Fruit fly (Drosophila melanogaster) whole organism, embryonic: Measurements from ENCODE around the gene ana1.

Source experiments
- Atf3 ChIP-seq: fragments of 200-800 bp; sonication (Bioruptor generic); optimal IDR thresholded peaks from 3 replicates; lab custom pipeline; 2016; ENCODE audit warnings: missing biosample characterization, missing genetic modification characterization
- B-H1 ChIP-seq: fragments of 200-800 bp; sonication (Bioruptor generic); IDR thresholded peaks from 3 replicates; pipeline ENCODE4 v1.3.6; 2022; ENCODE audit warnings: missing biosample characterization, missing genetic modification characterization
- CG10979 ChIP-seq: fragments of 200-800 bp; sonication (Bioruptor generic); optimal IDR thresholded peaks from 2 replicates; lab custom pipeline; 2018; ENCODE audit warnings: missing biosample characterization, mild to moderate bottlenecking, missing genetic modification characterization, moderate library complexity
- CG12219 ChIP-seq: fragments of 200-800 bp; sonication (Bioruptor generic); optimal IDR thresholded peaks from 3 replicates; lab custom pipeline; 2018; ENCODE audit warnings: missing biosample characterization, mild to moderate bottlenecking, missing genetic modification characterization
- CG12299 ChIP-seq: fragments of 200-800 bp; sonication (Bioruptor generic); optimal IDR thresholded peaks from 2 replicates; lab custom pipeline; 2018; ENCODE audit warnings: missing biosample characterization, mild to moderate bottlenecking, missing genetic modification characterization
- CG13775 ChIP-seq: fragments of 200-800 bp; sonication (Bioruptor generic); optimal IDR thresholded peaks from 3 replicates; lab custom pipeline; 2017; ENCODE audit warnings: missing biosample characterization, mild to moderate bottlenecking, missing genetic modification characterization
- CG1602 ChIP-seq: fragments of 200-800 bp; sonication (Bioruptor generic); optimal IDR thresholded peaks from 3 replicates; lab custom pipeline; 2016; ENCODE audit warnings: missing biosample characterization, missing genetic modification characterization
- CG2875 ChIP-seq: fragments of 200-800 bp; sonication (Bioruptor generic); optimal IDR thresholded peaks from 2 replicates; lab custom pipeline; 2017; ENCODE audit warnings: missing biosample characterization, mild to moderate bottlenecking, missing genetic modification characterization, missing genetic modification reagents
- CG31388 ChIP-seq: fragments of 200-800 bp; sonication (Bioruptor generic); optimal IDR thresholded peaks from 2 replicates; lab custom pipeline; 2016; ENCODE audit warnings: missing biosample characterization, missing genetic modification characterization
- CG4282 ChIP-seq: fragments of 200-800 bp; sonication (Bioruptor generic); optimal IDR thresholded peaks from 2 replicates; lab custom pipeline; 2016; ENCODE audit warnings: missing biosample characterization, missing genetic modification characterization
- CG4360 ChIP-seq: fragments of 200-800 bp; sonication (Bioruptor generic); IDR thresholded peaks from 2 replicates; pipeline ENCODE4 v1.3.6; 2022; ENCODE audit warnings: missing biosample characterization, missing genetic modification characterization
- CG4730 ChIP-seq: fragments of 200-800 bp; sonication (Bioruptor generic); IDR thresholded peaks from 2 replicates; pipeline ENCODE4 v1.3.6; 2022; ENCODE audit warnings: missing biosample characterization, missing genetic modification characterization
- CG7372 ChIP-seq: fragments of 200-800 bp; sonication (Bioruptor generic); IDR thresholded peaks from 2 replicates; pipeline ENCODE4 v1.3.6; 2022; ENCODE audit warnings: missing biosample characterization, missing genetic modification characterization
- CG8089 ChIP-seq: fragments of 200-800 bp; sonication (Bioruptor generic); optimal IDR thresholded peaks from 3 replicates; lab custom pipeline; 2016; ENCODE audit warnings: missing biosample characterization, missing genetic modification characterization
- CG8359 ChIP-seq: fragments of 200-800 bp; sonication (Bioruptor generic); optimal IDR thresholded peaks from 2 replicates; lab custom pipeline; 2017; ENCODE audit warnings: missing biosample characterization, mild to moderate bottlenecking, missing genetic modification characterization, borderline replicate concordance
- CG8944 ChIP-seq: fragments of 200-800 bp; sonication (Bioruptor generic); optimal IDR thresholded peaks from 3 replicates; lab custom pipeline; 2016; ENCODE audit warnings: missing biosample characterization, missing genetic modification characterization
- CG9727 ChIP-seq: fragments of 200-800 bp; sonication (Bioruptor generic); optimal IDR thresholded peaks from 3 replicates; lab custom pipeline; 2017; ENCODE audit warnings: missing biosample characterization, mild to moderate bottlenecking, missing genetic modification characterization
- CoRest ChIP-seq: fragments of 200-800 bp; sonication (Bioruptor generic); optimal IDR thresholded peaks from 3 replicates; lab custom pipeline; 2018; ENCODE audit warnings: missing biosample characterization, mild to moderate bottlenecking, missing genetic modification characterization, moderate library complexity
- Dbx ChIP-seq: fragments of 200-800 bp; sonication (Bioruptor generic); IDR thresholded peaks from 3 replicates; pipeline ENCODE4 v1.3.6; 2022; ENCODE audit warnings: missing biosample characterization, missing genetic modification characterization
- E2f2 ChIP-seq: fragments of 200-800 bp; sonication (Bioruptor generic); IDR thresholded peaks from 2 replicates; pipeline ENCODE4 v1.3.6; 2022; ENCODE audit warnings: missing biosample characterization, missing genetic modification characterization
- Ets65A ChIP-seq: fragments of 200-800 bp; sonication (Bioruptor generic); peaks from one replicate; lab custom pipeline; 2016; ENCODE audit warnings: missing biosample characterization, missing genetic modification characterization
- Fer2 ChIP-seq: fragments of 200-800 bp; sonication (Bioruptor generic); optimal IDR thresholded peaks from 2 replicates; lab custom pipeline; 2018; ENCODE audit warnings: missing biosample characterization, mild to moderate bottlenecking, missing genetic modification characterization, moderate library complexity
- Fer3 ChIP-seq: fragments of 200-800 bp; sonication (Bioruptor generic); optimal IDR thresholded peaks from 2 replicates; lab custom pipeline; 2018; ENCODE audit warnings: missing biosample characterization, mild to moderate bottlenecking, missing genetic modification characterization, moderate library complexity
- GATAe ChIP-seq: fragments of 200-800 bp; sonication (Bioruptor generic); conservative IDR thresholded peaks from 2 replicates; pipeline ENCODE4 v1.3.6; 2022; ENCODE audit warnings: missing biosample characterization, missing genetic modification characterization
- Gsc ChIP-seq: fragments of 200-800 bp; sonication (Bioruptor generic); IDR thresholded peaks from 2 replicates; pipeline ENCODE4 v1.3.6; 2022; ENCODE audit warnings: missing biosample characterization, missing genetic modification characterization
- HLH4C ChIP-seq: fragments of 200-800 bp; sonication (Bioruptor generic); IDR thresholded peaks from 3 replicates; pipeline ENCODE4 v1.3.6; 2022; ENCODE audit warnings: missing biosample characterization, missing genetic modification characterization; ENCODE audit not compliant: partially characterized antibody
- HLH54F ChIP-seq: fragments of 200-800 bp; sonication (Bioruptor generic); optimal IDR thresholded peaks from 3 replicates; lab custom pipeline; 2016; ENCODE audit warnings: missing biosample characterization, missing genetic modification characterization
- Hr3 ChIP-seq: fragments of 200-800 bp; sonication (Bioruptor generic); optimal IDR thresholded peaks from 3 replicates; lab custom pipeline; 2016; ENCODE audit warnings: missing biosample characterization, missing genetic modification characterization
- Jarid2 ChIP-seq: fragments of 200-800 bp; sonication (Bioruptor generic); optimal IDR thresholded peaks from 3 replicates; lab custom pipeline; 2017; ENCODE audit warnings: mild to moderate bottlenecking, missing biosample characterization, missing genetic modification reagents, missing genetic modification characterization
- NC2β ChIP-seq: fragments of 200-800 bp; sonication (Bioruptor generic); optimal IDR thresholded peaks from 2 replicates; lab custom pipeline; 2016; ENCODE audit warnings: missing biosample characterization, missing genetic modification characterization
- Ptx1 ChIP-seq: fragments of 200-800 bp; sonication (Bioruptor generic); IDR thresholded peaks from 2 replicates; pipeline ENCODE4 v1.3.6; 2022; ENCODE audit warnings: missing biosample characterization, missing genetic modification characterization
- Rx ChIP-seq: fragments of 200-800 bp; sonication (Bioruptor generic); IDR thresholded peaks from 2 replicates; pipeline ENCODE4 v1.3.6; 2022; ENCODE audit warnings: missing biosample characterization, missing genetic modification characterization
- Taf1 ChIP-seq: fragments of 200-800 bp; sonication (Bioruptor generic); IDR thresholded peaks from 2 replicates; pipeline ENCODE4 v1.3.6; 2022; ENCODE audit warnings: missing biosample characterization, missing genetic modification characterization
- ap ChIP-seq: fragments of 200-800 bp; sonication (Bioruptor generic); IDR thresholded peaks from 2 replicates; pipeline ENCODE4 v1.3.6; 2022; ENCODE audit warnings: missing biosample characterization, missing genetic modification characterization
- az2 ChIP-seq: fragments of 200-800 bp; sonication (Bioruptor generic); optimal IDR thresholded peaks from 3 replicates; lab custom pipeline; 2016; ENCODE audit warnings: missing biosample characterization, missing genetic modification characterization
- dmrt99B ChIP-seq: fragments of 200-800 bp; sonication (Bioruptor generic); optimal IDR thresholded peaks from 2 replicates; lab custom pipeline; 2018; ENCODE audit warnings: missing biosample characterization, mild to moderate bottlenecking, missing genetic modification characterization, moderate library complexity
- eyg ChIP-seq: fragments of 200-800 bp; sonication (Bioruptor generic); optimal IDR thresholded peaks from 3 replicates; lab custom pipeline; 2016; ENCODE audit warnings: missing biosample characterization, missing genetic modification characterization
- fd3F ChIP-seq: fragments of 200-800 bp; sonication (Bioruptor generic); optimal IDR thresholded peaks from 2 replicates; lab custom pipeline; 2018; ENCODE audit warnings: missing biosample characterization, mild to moderate bottlenecking, missing genetic modification characterization, moderate library complexity
- ftz-f1 ChIP-seq: fragments of 200-800 bp; sonication (Bioruptor generic); optimal IDR thresholded peaks from 2 replicates; lab custom pipeline; 2016; ENCODE audit warnings: missing biosample characterization, missing genetic modification characterization
- gem ChIP-seq: fragments of 200-800 bp; sonication (Bioruptor generic); optimal IDR thresholded peaks from 2 replicates; lab custom pipeline; 2019; ENCODE audit warnings: missing biosample characterization, mild to moderate bottlenecking, missing genetic modification characterization, moderate library complexity
- grau ChIP-seq: fragments of 200-800 bp; optimal IDR thresholded peaks from 3 replicates; lab custom pipeline; 2019; ENCODE audit warnings: missing biosample characterization, mild to moderate bottlenecking, missing genetic modification characterization, moderate library complexity
- grn ChIP-seq: fragments of 200-800 bp; sonication (Bioruptor generic); optimal IDR thresholded peaks from 3 replicates; lab custom pipeline; 2017; ENCODE audit warnings: missing biosample characterization, missing genetic modification characterization
- h ChIP-seq: fragments of >200 bp; optimal IDR thresholded peaks from 2 replicates; lab custom pipeline; 2017
- insv ChIP-seq, 2 experiments: fragments of 200-800 bp; sonication (Bioruptor generic); optimal IDR thresholded peaks; 3 replicates each; lab custom pipeline; 2016 to 2018; ENCODE audit warnings: missing biosample characterization in 2 of 2, missing genetic modification characterization in 2 of 2
- inv ChIP-seq: fragments of 200-800 bp; sonication (Bioruptor generic); IDR thresholded peaks from 2 replicates; pipeline ENCODE4 v1.3.6; 2022; ENCODE audit warnings: missing biosample characterization, missing genetic modification characterization; ENCODE audit not compliant: partially characterized antibody
- jumu ChIP-seq: fragments of 200-800 bp; sonication (Bioruptor generic); optimal IDR thresholded peaks from 3 replicates; lab custom pipeline; 2016; ENCODE audit warnings: missing biosample characterization, missing genetic modification characterization
- kah ChIP-seq: fragments of 200-800 bp; sonication (Bioruptor generic); optimal IDR thresholded peaks from 2 replicates; lab custom pipeline; 2018; ENCODE audit warnings: missing biosample characterization, mild to moderate bottlenecking, missing genetic modification characterization
- lov ChIP-seq, 2 experiments: fragments of 200-800 bp in 1 of 2; fragments of >200 bp in 1 of 2; sonication (Bioruptor generic) in 1 of 2; IDR thresholded peaks in 1 of 2; optimal IDR thresholded peaks in 1 of 2; 2 replicates in 1 of 2; 3 replicates in 1 of 2; pipeline versions ENCODE4 v1.3.6 to Lab custom; 2017 to 2022; ENCODE audit warnings: missing biosample characterization in 1 of 2, missing genetic modification characterization in 1 of 2
- pita ChIP-seq: fragments of 200-800 bp; sonication (Bioruptor generic); optimal IDR thresholded peaks from 2 replicates; lab custom pipeline; 2017; ENCODE audit warnings: missing biosample characterization, mild to moderate bottlenecking, missing genetic modification characterization
- tll ChIP-seq, 2 experiments: fragments of 200-800 bp in 1 of 2; fragments of >200 bp in 1 of 2; sonication (Bioruptor generic) in 1 of 2; optimal IDR thresholded peaks; 2 replicates each; lab custom pipeline; 2017 to 2019; ENCODE audit warnings: missing biosample characterization in 2 of 2, missing genetic modification characterization in 2 of 2, mild to moderate bottlenecking in 1 of 2, moderate library complexity in 1 of 2
- vnd ChIP-seq: fragments of 200-800 bp; sonication (Bioruptor generic); IDR thresholded peaks from 3 replicates; pipeline ENCODE4 v1.3.6; 2022; ENCODE audit warnings: missing biosample characterization, missing genetic modification characterization; ENCODE audit not compliant: partially characterized antibody
- zfh2 ChIP-seq: fragments of 200-800 bp; sonication (Bioruptor generic); optimal IDR thresholded peaks from 2 replicates; lab custom pipeline; 2016; ENCODE audit warnings: missing biosample characterization, missing genetic modification characterization

ana1 gene

DNA sequence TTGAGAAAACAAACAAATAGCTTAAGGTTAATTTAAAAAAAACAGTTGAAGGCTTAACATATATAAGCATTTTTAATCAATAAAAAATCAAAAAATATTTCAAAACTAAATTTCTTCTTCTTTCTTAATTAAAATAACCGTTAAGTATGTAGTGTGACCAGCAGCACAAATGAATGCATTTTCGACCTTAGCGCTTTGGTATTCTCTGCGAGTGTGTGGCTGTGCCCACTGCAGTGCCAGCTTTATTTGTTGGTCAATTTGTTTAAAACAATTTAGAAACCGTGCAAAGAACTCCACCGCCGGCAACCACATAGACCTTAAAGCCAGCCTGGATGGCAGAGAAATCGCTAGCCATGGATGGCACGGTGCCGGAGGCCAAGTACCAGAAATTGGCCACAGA, 2.5 kb upstream of the ana1 start, which contains the start of gene CG6607 (continued):
- no peak for TF ChIP-seq GATAe (GFP tag; lab: Robert Waterston, UW)
- TF ChIP-seq NC2β = no peak
- TF ChIP-seq CG31388 = no peak
- TF ChIP-seq Dbx = no peak
- TF ChIP-seq kah (GFP tag; lab: Kevin White, UChicago) = no peak
- no peak for TF ChIP-seq CG13775 (GFP tag; lab: Kevin White, UChicago)
- TF ChIP-seq Fer2 (tag; lab: Kevin White, UChicago) = no peak
- TF ChIP-seq CG4282 = no peak
- TF ChIP-seq ap = no peak
- TF ChIP-seq Ets65A (GFP tag; lab: Kevin White, UChicago) = no peak
- TF ChIP-seq CG1602 (GFP tag; lab: Kevin White, UChicago) = no peak
- TF ChIP-seq insv (GFP tag; optimal IDR thresholded peaks at IDR 0.05; lab: Kevin White, UChicago) = no peak
- no peak for TF ChIP-seq vnd (GFP tag; lab: Robert Waterston, UW)
- TF ChIP-seq CG7372 (GFP tag; lab: Robert Waterston, UW) = no peak
- no peak for TF ChIP-seq CG8359 (GFP tag; lab: Kevin White, UChicago)
- TF ChIP-seq gem (tag; lab: Kevin White, UChicago) = no peak
- TF ChIP-seq zfh2 (GFP tag; lab: Kevin White, UChicago) = no peak
- TF ChIP-seq CG9727 = no peak
- TF ChIP-seq fd3F = no peak
- no peak for TF ChIP-seq jumu (GFP tag; lab: Kevin White, UChicago)
- no peak for TF ChIP-seq CG4730 (GFP tag; lab: Robert Waterston, UW)
- TF ChIP-seq h (lab: Kevin White, UChicago) = no peak
- TF ChIP-seq Atf3 (GFP tag; lab: Kevin White, UChicago) = no peak
- TF ChIP-seq CG4360 (GFP tag; lab: Robert Waterston, UW) = no peak
- no peak for TF ChIP-seq B-H1 (GFP tag; lab: Robert Waterston, UW)
- no peak for TF ChIP-seq az2
- no peak for TF ChIP-seq inv
- TF ChIP-seq Jarid2 (GFP tag; lab: Kevin White, UChicago) = no peak
- TF ChIP-seq Rx = no peak
- TF ChIP-seq CG10979 (tag; lab: Kevin White, UChicago) = no peak
- TF ChIP-seq lov (optimal IDR thresholded peaks at IDR 0.05; lab: Kevin White, UChicago) = no peak
- no peak for TF ChIP-seq lov (GFP tag; IDR thresholded peaks at IDR 0.05; lab: Robert Waterston, UW)
- no peak for TF ChIP-seq CG12219
- no peak for TF ChIP-seq dmrt99B (tag; lab: Kevin White, UChicago)
- no peak for TF ChIP-seq pita (GFP tag; lab: Kevin White, UChicago)
- peak; percentile 40 for TF ChIP-seq CoRest (tag; lab: Kevin White, UChicago)
- TF ChIP-seq E2f2 = peak; percentile 62
- TF ChIP-seq grau (tag; lab: Kevin White, UChicago) = no peak
- TF ChIP-seq Taf1 = no peak
- no peak for TF ChIP-seq Ptx1 (GFP tag; lab: Robert Waterston, UW)
- no peak for TF ChIP-seq Gsc (GFP tag; lab: Robert Waterston, UW)
- TF ChIP-seq CG12299 (tag; lab: Kevin White, UChicago) = no peak
- TF ChIP-seq HLH54F (GFP tag; lab: Kevin White, UChicago) = no peak
- TF ChIP-seq eyg (GFP tag; lab: Kevin White, UChicago) = no peak
- TF ChIP-seq CG2875 = no peak
- no peak for TF ChIP-seq tll (GFP tag; optimal IDR thresholded peaks at IDR 0.05; lab: Kevin White, UChicago)
- TF ChIP-seq Hr3 (GFP tag; lab: Kevin White, UChicago) = no peak
- no peak for TF ChIP-seq CG8944 (GFP tag; lab: Kevin White, UChicago)
- TF ChIP-seq HLH4C (GFP tag; lab: Robert Waterston, UW) = no peak
- peak; percentile 5 for TF ChIP-seq ftz-f1 (GFP tag; lab: Kevin White, UChicago)
- TF ChIP-seq grn = no peak
- TF ChIP-seq Fer3 (tag; lab: Kevin White, UChicago) = no peak
- TF ChIP-seq CG8089 (GFP tag; lab: Kevin White, UChicago) = no peak
